1 fruit fly cellular context compared by ENCODE assay signal in the genomic region with DNA sequence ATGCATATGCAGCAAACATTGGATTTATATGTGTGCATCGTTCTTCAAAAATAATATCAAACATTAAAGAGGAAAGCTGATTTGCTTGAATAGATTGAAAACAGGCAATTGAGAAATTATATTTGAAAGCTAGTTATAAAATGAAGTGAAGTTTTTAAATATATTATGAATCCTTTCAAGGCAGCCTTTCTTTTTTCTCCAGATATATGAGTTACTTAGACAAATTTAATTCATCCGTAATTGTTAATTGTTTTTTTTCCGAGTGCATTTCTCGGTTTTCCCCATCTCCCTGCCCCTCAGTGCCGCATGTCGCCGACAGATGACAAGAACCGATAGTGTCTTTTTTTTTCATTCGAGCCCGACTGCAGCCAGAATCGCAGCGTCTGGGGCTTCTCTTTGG.
TF ChIP-seq lines count a peak whose summit lies in the region.

No protein-coding gene starts in this region.

TF ChIP-seq in whole organism, embryonic, 481 proteins besides CTCF, POLR2A, EP300 and RAD21 (continued from another document):
- TF ChIP-seq lola (GFP tag; optimal IDR thresholded peaks at IDR 0.05; lab: Kevin White, UChicago) (peak in 1 of 3 experiments; percentile 80), CG10979 (tag; optimal IDR thresholded peaks at IDR 0.05; lab: Kevin White, UChicago) (peak; percentile 35), CG2712 (tag; optimal IDR thresholded peaks at IDR 0.05; lab: Kevin White, UChicago) (peak; percentile 13), CG13624 (GFP tag; optimal IDR thresholded peaks at IDR 0.05; lab: Kevin White, UChicago) (no peak), gem (tag; optimal IDR thresholded peaks at IDR 0.05; lab: Kevin White, UChicago) (peak; percentile 49), CG33557 (GFP tag; optimal IDR thresholded peaks at IDR 0.05; lab: Kevin White, UChicago) (peak; percentile 51), CG10267 (tag; optimal IDR thresholded peaks at IDR 0.05; lab: Kevin White, UChicago) (peak; percentile 18), CG7556 (GFP tag; optimal IDR thresholded peaks at IDR 0.05; lab: Kevin White, UChicago) (peak; percentile 32), sc (optimal IDR thresholded peaks at IDR 0.05; lab: Kevin White, UChicago) (no peak), sc (GFP tag; optimal IDR thresholded peaks at IDR 0.05; lab: Kevin White, UChicago) (peak; percentile 13), tio (GFP tag; optimal IDR thresholded peaks at IDR 0.05; lab: Kevin White, UChicago) (peak; percentile 18), Kr (GFP tag; optimal IDR thresholded peaks at IDR 0.05; lab: Kevin White, UChicago) (peak; percentile 4), CG13775 (GFP tag; optimal IDR thresholded peaks at IDR 0.05; lab: Kevin White, UChicago) (peak; percentile 25), CG8388 (GFP tag; optimal IDR thresholded peaks at IDR 0.05; lab: Kevin White, UChicago) (peak; percentile 43), Adf1 (GFP tag; IDR thresholded peaks at IDR 0.05; lab: Robert Waterston, UW) (no peak), bbx (GFP tag; IDR thresholded peaks at IDR 0.05; lab: Robert Waterston, UW; ENCODE audit: partially characterized antibody) (no peak), CG8290 (GFP tag; optimal IDR thresholded peaks at IDR 0.05; lab: Kevin White, UChicago) (peak; percentile 14), CG8290 (tag; optimal IDR thresholded peaks at IDR 0.05; lab: Kevin White, UChicago) (no peak), CG11504 (tag; optimal IDR thresholded peaks at IDR 0.05; lab: Kevin White, UChicago) (no peak), oc (tag; optimal IDR thresholded peaks at IDR 0.05; lab: Kevin White, UChicago) (no peak), Camta (GFP tag; optimal IDR thresholded peaks at IDR 0.05; lab: Kevin White, UChicago) (peak; percentile 26), CG9727 (GFP tag; optimal IDR thresholded peaks at IDR 0.05; lab: Kevin White, UChicago) (peak; percentile 69), CG30020 (tag; optimal IDR thresholded peaks at IDR 0.05; lab: Kevin White, UChicago) (no peak), pnt (GFP tag; optimal IDR thresholded peaks at IDR 0.05; lab: Kevin White, UChicago) (peak; percentile 6), cwo (GFP tag; optimal IDR thresholded peaks at IDR 0.05; lab: Kevin White, UChicago) (no peak), CG12391 (tag; optimal IDR thresholded peaks at IDR 0.05; lab: Kevin White, UChicago) (peak; percentile 43), CG30403 (GFP tag; optimal IDR thresholded peaks at IDR 0.05; lab: Kevin White, UChicago) (peak; percentile 25), zf30C (GFP tag; optimal IDR thresholded peaks at IDR 0.05; lab: Kevin White, UChicago) (peak; percentile 77), CG15696 (tag; optimal IDR thresholded peaks at IDR 0.05; lab: Kevin White, UChicago) (peak; percentile 26), sqz (GFP tag; optimal IDR thresholded peaks at IDR 0.05; lab: Kevin White, UChicago) (peak; percentile 62), CG17612 (GFP tag; IDR thresholded peaks at IDR 0.05; lab: Robert Waterston, UW) (no peak), grau (tag; optimal IDR thresholded peaks at IDR 0.05; lab: Kevin White, UChicago) (peak; percentile 17), crol (GFP tag; IDR thresholded peaks at IDR 0.05; lab: Robert Waterston, UW) (peak; percentile 26; the same call in 1 of the 2 replicates), CoRest (tag; optimal IDR thresholded peaks at IDR 0.05; lab: Kevin White, UChicago) (peak; percentile 32), CG10654 (GFP tag; optimal IDR thresholded peaks at IDR 0.05; lab: Kevin White, UChicago) (no peak), chn (GFP tag; optimal IDR thresholded peaks at IDR 0.05; lab: Kevin White, UChicago) (peak; percentile 14)
TF ChIP-seq in whole organism, embryonic: peak in this region for 40.
